Worm (Caenorhabditis elegans): Measurements from ENCODE around the gene mrps-12.

mrps-12 gene

DNA sequence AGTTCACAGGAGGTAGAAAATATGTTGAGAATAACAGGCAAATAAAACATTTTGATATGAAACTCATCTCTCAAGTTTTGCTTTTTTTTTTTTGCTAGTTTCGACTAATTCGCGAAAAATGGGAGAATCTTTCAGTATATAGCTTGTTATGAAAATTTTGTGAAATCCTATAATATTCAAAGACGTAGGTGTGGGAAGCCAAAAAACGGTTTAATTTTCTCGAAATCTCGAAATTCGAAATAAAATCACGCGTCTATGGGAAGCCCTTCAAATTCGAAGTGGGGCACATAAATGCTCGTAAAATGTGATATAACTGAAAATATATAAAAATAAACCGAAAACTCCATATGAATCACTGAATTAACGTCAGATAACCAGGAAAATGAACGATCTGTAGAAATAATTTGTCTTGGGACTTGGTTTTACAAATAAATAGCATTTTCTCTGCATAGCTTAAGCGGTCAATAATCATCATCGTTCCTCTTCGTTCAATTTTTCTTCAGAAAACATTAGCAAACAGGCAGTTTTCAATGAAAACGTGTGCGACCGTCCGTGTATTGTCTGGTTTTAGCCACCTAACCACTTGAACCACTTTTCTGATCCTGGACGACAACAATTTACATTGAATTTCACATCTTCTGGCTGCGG lies 12.8 kb upstream of the mrps-12 start, which contains the start of the genes gcy-22 and grl-14:
TSS of gene gcy-22 (minus strand) at position 101 of the 648 bp plus-strand sequence.
TSS of gene grl-14 (plus strand) at position 598 of the 648 bp plus-strand sequence.
- no peak for TF ChIP-seq hlh-13 (GFP tag; optimal IDR thresholded peaks at IDR 0.05)
- TF ChIP-seq ceh-9 (tag; optimal IDR thresholded peaks at IDR 0.05): no peak
- TF ChIP-seq unc-86 (tag; optimal IDR thresholded peaks at IDR 0.05): no peak
- TF ChIP-seq nhr-232 (tag; optimal IDR thresholded peaks at IDR 0.05): no peak
- TF ChIP-seq pax-1 (tag; optimal IDR thresholded peaks at IDR 0.05): no peak
- TF ChIP-seq ttx-3 (tag; optimal IDR thresholded peaks at IDR 0.05): no peak
- no peak for TF ChIP-seq ceh-14 (tag; optimal IDR thresholded peaks at IDR 0.05)
- TF ChIP-seq pat-9 (tag; optimal IDR thresholded peaks at IDR 0.05): no peak
- no peak for TF ChIP-seq lin-11 (tag; optimal IDR thresholded peaks at IDR 0.05)
- no peak for TF ChIP-seq pros-1 (tag; optimal IDR thresholded peaks at IDR 0.05)
- TF ChIP-seq npax-4 (tag; optimal IDR thresholded peaks at IDR 0.05): no peak
- TF ChIP-seq madf-2 (tag; optimal IDR thresholded peaks at IDR 0.05): no peak
- TF ChIP-seq lim-6 (tag; optimal IDR thresholded peaks at IDR 0.05): no peak

ce11 chrV:20826618-20827017 lies 11.3 kb upstream of the mrps-12 start:
- TF ChIP-seq ceh-31 (tag; optimal IDR thresholded peaks at IDR 0.05): no peak
- no peak for TF ChIP-seq fkh-10 (GFP tag; optimal IDR thresholded peaks at IDR 0.05)
- no peak for TF ChIP-seq Y22D7AL.16 (tag; optimal IDR thresholded peaks at IDR 0.05)
- TF ChIP-seq ceh-6 (GFP tag; optimal IDR thresholded peaks at IDR 0.05): no peak
- no peak for TF ChIP-seq tbx-7 (tag; optimal IDR thresholded peaks at IDR 0.05)
- TF ChIP-seq ceh-45 (GFP tag; IDR thresholded peaks at IDR 0.05): no peak

- TF ChIP-seq tbx-2 (tag; optimal IDR thresholded peaks at IDR 0.05) (peak; percentile 30), unc-55 (GFP tag; optimal IDR thresholded peaks at IDR 0.05) (peak; percentile 68), ceh-18 (tag; optimal IDR thresholded peaks at IDR 0.05) (peak; percentile 7), ceh-31 (tag; optimal IDR thresholded peaks at IDR 0.05) (peak; percentile 69), ceh-6 (GFP tag; optimal IDR thresholded peaks at IDR 0.05) (no peak), nfya-1 (tag; optimal IDR thresholded peaks at IDR 0.05) (peak; percentile 68), ceh-24 (tag; optimal IDR thresholded peaks at IDR 0.05) (no peak), fkh-6 (tag; optimal IDR thresholded peaks at IDR 0.05) (no peak), unc-86 (tag; optimal IDR thresholded peaks at IDR 0.05) (no peak), hlh-30 (tag; optimal IDR thresholded peaks at IDR 0.05; ENCODE audit: insufficient read depth) (peak; percentile 63), ceh-48 (tag; optimal IDR thresholded peaks at IDR 0.05) (peak; percentile 96), ceh-9 (tag; optimal IDR thresholded peaks at IDR 0.05) (no peak), zip-5 (tag; optimal IDR thresholded peaks at IDR 0.05) (no peak), unc-42 (tag; optimal IDR thresholded peaks at IDR 0.05) (peak; percentile 56), dmd-4 (tag; optimal IDR thresholded peaks at IDR 0.05; ENCODE audit: borderline replicate concordance) (no peak)
Measured at ce11 chrV:20828820-20829219, 9.1 kb upstream of the mrps-12 start, which contains the start of gene sbt-1. Gene sbt-1, minus strand, starts transcription at chrV:20828881.

- TF ChIP-seq ceh-48 (tag; optimal IDR thresholded peaks at IDR 0.05) (no peak), nhr-11 (tag; optimal IDR thresholded peaks at IDR 0.05) (no peak), C38D4.7 (GFP tag; optimal IDR thresholded peaks at IDR 0.05) (no peak), sdc-2 (tag; optimal IDR thresholded peaks at IDR 0.05) (no peak), ets-4 (tag; optimal IDR thresholded peaks at IDR 0.05) (no peak), tbx-2 (tag; optimal IDR thresholded peaks at IDR 0.05) (no peak), elt-2 (tag; optimal IDR thresholded peaks at IDR 0.05) (no peak), ceh-31 (tag; optimal IDR thresholded peaks at IDR 0.05) (no peak), rnt-1 (tag; optimal IDR thresholded peaks at IDR 0.05) (no peak), pqm-1 (tag; optimal IDR thresholded peaks at IDR 0.05) (no peak), fkh-10 (GFP tag; optimal IDR thresholded peaks at IDR 0.05) (no peak), dmd-4 (tag; optimal IDR thresholded peaks at IDR 0.05; ENCODE audit: borderline replicate concordance) (no peak), elt-4 (tag; optimal IDR thresholded peaks at IDR 0.05) (no peak)
Measured at ce11 chrV:20829511-20829910, 8.4 kb upstream of the mrps-12 start, which contains the start of gene num-1. Gene num-1, plus strand, starts transcription at chrV:20829811.

Data from whole organism, late embryonic.